Fruit fly (Drosophila melanogaster) whole organism, embryonic: ENCODE results near the gene CG10598.

Experiments used
- CG1024 ChIP-seq: fragments of 200-800 bp; sonication (Bioruptor generic); IDR thresholded peaks from 2 replicates; pipeline ENCODE4 v1.3.6; 2022; ENCODE audit warnings: missing biosample characterization, missing genetic modification characterization
- CG11695 ChIP-seq: fragments of 200-800 bp; sonication (Bioruptor generic); IDR thresholded peaks from 3 replicates; pipeline ENCODE4 v1.3.6; 2022; ENCODE audit warnings: missing biosample characterization, missing genetic modification characterization
- CG13775 ChIP-seq: fragments of 200-800 bp; sonication (Bioruptor generic); optimal IDR thresholded peaks from 3 replicates; lab custom pipeline; 2017; ENCODE audit warnings: missing biosample characterization, mild to moderate bottlenecking, missing genetic modification characterization
- CG14441 ChIP-seq: fragments of 200-800 bp; sonication (Bioruptor generic); IDR thresholded peaks from 2 replicates; pipeline ENCODE4 v1.3.6; 2022; ENCODE audit warnings: missing biosample characterization, missing genetic modification characterization
- CG16813 ChIP-seq: fragments of 200-800 bp; sonication (Bioruptor generic); IDR thresholded peaks from 3 replicates; pipeline ENCODE4 v1.3.6; 2022; ENCODE audit warnings: missing biosample characterization, missing genetic modification characterization; ENCODE audit not compliant: partially characterized antibody
- CG1792 ChIP-seq: fragments of 200-800 bp; sonication (Bioruptor generic); optimal IDR thresholded peaks from 2 replicates; lab custom pipeline; 2016; ENCODE audit warnings: missing biosample characterization, missing genetic modification characterization
- CG1832 ChIP-seq: fragments of 200-800 bp; sonication (Bioruptor generic); optimal IDR thresholded peaks from 2 replicates; lab custom pipeline; 2017; ENCODE audit warnings: missing biosample characterization, mild to moderate bottlenecking, missing genetic modification characterization, inconsistent platforms
- CG2202 ChIP-seq: fragments of 200-800 bp; sonication (Bioruptor generic); optimal IDR thresholded peaks from 2 replicates; lab custom pipeline; 2018; ENCODE audit warnings: missing biosample characterization, mild to moderate bottlenecking, missing genetic modification characterization
- CG2678 ChIP-seq: fragments of 200-800 bp; sonication (Bioruptor generic); optimal IDR thresholded peaks from 3 replicates; lab custom pipeline; 2019; ENCODE audit warnings: missing biosample characterization, mild to moderate bottlenecking, missing genetic modification characterization, moderate library complexity
- CG31441 ChIP-seq: fragments of 200-800 bp; sonication (Bioruptor generic); IDR thresholded peaks from 2 replicates; pipeline ENCODE4 v1.3.6; 2022; ENCODE audit warnings: missing biosample characterization, missing genetic modification characterization
- CG3163 ChIP-seq: fragments of 200-800 bp; sonication (Bioruptor generic); optimal IDR thresholded peaks from 3 replicates; lab custom pipeline; 2016; ENCODE audit warnings: missing biosample characterization, missing genetic modification characterization
- CG32772 ChIP-seq: fragments of 200-800 bp; sonication (Bioruptor generic); IDR thresholded peaks from 2 replicates; pipeline ENCODE4 v1.3.6; 2022; ENCODE audit warnings: missing biosample characterization, missing genetic modification characterization
- CG43689 ChIP-seq: fragments of 200-800 bp; sonication (Bioruptor generic); IDR thresholded peaks from 2 replicates; pipeline ENCODE4 v1.3.6; 2022; ENCODE audit warnings: missing biosample characterization, missing genetic modification characterization
- CG6254 ChIP-seq: fragments of 200-800 bp; sonication (Bioruptor generic); optimal IDR thresholded peaks from 3 replicates; lab custom pipeline; 2017; ENCODE audit warnings: mild to moderate bottlenecking, missing biosample characterization, missing genetic modification reagents, missing genetic modification characterization
- CG8765 ChIP-seq: fragments of 200-800 bp; sonication (Bioruptor generic); IDR thresholded peaks from 2 replicates; pipeline ENCODE4 v1.3.6; 2022; ENCODE audit warnings: missing biosample characterization, missing genetic modification characterization
- CkIIα-i1 ChIP-seq: fragments of 200-800 bp; sonication (Bioruptor generic); IDR thresholded peaks from 2 replicates; pipeline ENCODE4 v1.3.6; 2022; ENCODE audit warnings: missing biosample characterization, missing genetic modification characterization
- Dip2 ChIP-seq: fragments of 200-800 bp; sonication (Bioruptor generic); IDR thresholded peaks from 2 replicates; pipeline ENCODE4 v1.3.6; 2022; ENCODE audit warnings: missing biosample characterization, missing genetic modification characterization
- E2f2 ChIP-seq: fragments of 200-800 bp; sonication (Bioruptor generic); IDR thresholded peaks from 2 replicates; pipeline ENCODE4 v1.3.6; 2022; ENCODE audit warnings: missing biosample characterization, missing genetic modification characterization
- Ets97D ChIP-seq: fragments of 200-800 bp; sonication (Bioruptor generic); optimal IDR thresholded peaks from 3 replicates; lab custom pipeline; 2016; ENCODE audit warnings: missing biosample characterization, missing genetic modification characterization
- Hey ChIP-seq: fragments of 200-800 bp; sonication (Bioruptor generic); optimal IDR thresholded peaks from 3 replicates; lab custom pipeline; 2018; ENCODE audit warnings: missing biosample characterization, mild to moderate bottlenecking, missing genetic modification characterization
- HmgZ ChIP-seq: fragments of 200-800 bp; sonication (Bioruptor generic); optimal IDR thresholded peaks from 2 replicates; lab custom pipeline; 2018; ENCODE audit warnings: missing biosample characterization, mild to moderate bottlenecking, missing genetic modification characterization
- Lhr ChIP-seq: fragments of 200-800 bp; sonication (Bioruptor generic); optimal IDR thresholded peaks from 3 replicates; lab custom pipeline; 2017; ENCODE audit warnings: mild to moderate bottlenecking, missing biosample characterization, missing genetic modification reagents, missing genetic modification characterization
- Myb ChIP-seq: fragments of 200-800 bp; sonication (Bioruptor generic); optimal IDR thresholded peaks from 2 replicates; lab custom pipeline; 2016; ENCODE audit warnings: missing biosample characterization, missing genetic modification characterization
- Oli ChIP-seq: fragments of 200-800 bp; sonication (Bioruptor generic); optimal IDR thresholded peaks from 2 replicates; lab custom pipeline; 2018; ENCODE audit warnings: missing biosample characterization, mild to moderate bottlenecking, missing genetic modification characterization, moderate library complexity
- Pdp1 ChIP-seq, 2 experiments: fragments of 200-800 bp; sonication (Bioruptor generic); optimal IDR thresholded peaks; 3 replicates each; lab custom pipeline; 2016; ENCODE audit warnings: missing biosample characterization in 2 of 2, missing genetic modification characterization in 2 of 2, mild to moderate bottlenecking in 1 of 2, moderate library complexity in 1 of 2
- Usf ChIP-seq: fragments of 200-800 bp; sonication (Bioruptor generic); optimal IDR thresholded peaks from 2 replicates; lab custom pipeline; 2017; ENCODE audit warnings: missing genotype, missing biosample characterization, missing genetic modification characterization
- aop ChIP-seq: fragments of 200-800 bp; sonication (Bioruptor generic); IDR thresholded peaks from 2 replicates; pipeline ENCODE4 v1.3.6; 2022; ENCODE audit warnings: missing biosample characterization, missing genetic modification characterization
- dati ChIP-seq: fragments of 200-800 bp; sonication (Bioruptor generic); IDR thresholded peaks from 2 replicates; pipeline ENCODE4 v1.3.6; 2022; ENCODE audit warnings: missing biosample characterization, missing genetic modification characterization
- ewg ChIP-seq: fragments of 200-800 bp; sonication (Bioruptor generic); optimal IDR thresholded peaks from 3 replicates; lab custom pipeline; 2017; ENCODE audit warnings: mild to moderate bottlenecking, missing biosample characterization, missing genetic modification reagents, missing genetic modification characterization
- fd102C ChIP-seq: fragments of 200-800 bp; sonication (Bioruptor generic); optimal IDR thresholded peaks from 2 replicates; lab custom pipeline; 2018; ENCODE audit warnings: missing biosample characterization, mild to moderate bottlenecking, missing genetic modification characterization, moderate library complexity
- fru ChIP-seq: fragments of >200 bp; optimal IDR thresholded peaks from 2 replicates; lab custom pipeline; 2017
- gce ChIP-seq: fragments of 200-800 bp; sonication (Bioruptor generic); IDR thresholded peaks from 3 replicates; pipeline ENCODE4 v1.3.6; 2022; ENCODE audit warnings: missing biosample characterization, missing genetic modification characterization
- gfzf ChIP-seq: fragments of 200-800 bp; sonication (Bioruptor generic); optimal IDR thresholded peaks from 2 replicates; lab custom pipeline; 2016; ENCODE audit warnings: missing biosample characterization, mild to moderate bottlenecking, missing genetic modification characterization, moderate library complexity
- hb ChIP-seq: fragments of 200-800 bp; sonication (Bioruptor generic); IDR thresholded peaks from 3 replicates; pipeline ENCODE4 v1.3.6; 2022; ENCODE audit warnings: missing biosample characterization, missing genetic modification characterization; ENCODE audit not compliant: partially characterized antibody
- hbn ChIP-seq: fragments of 200-800 bp; sonication (Bioruptor generic); IDR thresholded peaks from 2 replicates; pipeline ENCODE4 v1.3.6; 2022; ENCODE audit warnings: missing biosample characterization, missing genetic modification characterization; ENCODE audit not compliant: partially characterized antibody
- insv ChIP-seq, 2 experiments: fragments of 200-800 bp; sonication (Bioruptor generic); optimal IDR thresholded peaks; 3 replicates each; lab custom pipeline; 2016 to 2018; ENCODE audit warnings: missing biosample characterization in 2 of 2, missing genetic modification characterization in 2 of 2
- nom ChIP-seq: fragments of 200-800 bp; sonication (Bioruptor generic); optimal IDR thresholded peaks from 2 replicates; lab custom pipeline; 2017; ENCODE audit warnings: missing biosample characterization, missing genetic modification characterization, mild to moderate bottlenecking, moderate library complexity, missing genetic modification reagents
- oc ChIP-seq: fragments of 200-800 bp; sonication (Bioruptor generic); optimal IDR thresholded peaks from 2 replicates; lab custom pipeline; 2018; ENCODE audit warnings: missing biosample characterization, mild to moderate bottlenecking, missing genetic modification characterization, moderate library complexity
- onecut ChIP-seq: fragments of 200-800 bp; sonication (Bioruptor generic); IDR thresholded peaks from 2 replicates; pipeline ENCODE4 v1.3.6; 2022; ENCODE audit warnings: missing biosample characterization, missing genetic modification characterization
- pan ChIP-seq, 4 experiments: fragments of >200 bp in 3 of 4; fragments of 200-800 bp in 1 of 4; sonication (Bioruptor generic) in 1 of 4; optimal IDR thresholded peaks in 3 of 4; IDR thresholded peaks in 1 of 4; 2 replicates each; pipeline versions ENCODE4 v1.3.6 to Lab custom; 2017 to 2022; ENCODE audit warnings: missing biosample characterization in 2 of 4, missing genetic modification characterization in 2 of 4, mixed read lengths in 1 of 4
- pb ChIP-seq: fragments of 200-800 bp; sonication (Bioruptor generic); optimal IDR thresholded peaks from 3 replicates; lab custom pipeline; 2016; ENCODE audit warnings: missing biosample characterization, missing genetic modification characterization
- phol ChIP-seq: fragments of 200-800 bp; sonication (Bioruptor generic); optimal IDR thresholded peaks from 3 replicates; lab custom pipeline; 2018; ENCODE audit warnings: missing biosample characterization, mild to moderate bottlenecking, missing genetic modification characterization, moderate library complexity
- pnt ChIP-seq: fragments of 200-800 bp; sonication (Bioruptor generic); optimal IDR thresholded peaks from 3 replicates; lab custom pipeline; 2016; ENCODE audit warnings: missing biosample characterization, missing genetic modification characterization
- scrt ChIP-seq: fragments of 200-800 bp; sonication (Bioruptor generic); optimal IDR thresholded peaks from 2 replicates; lab custom pipeline; 2018; ENCODE audit warnings: missing biosample characterization, mild to moderate bottlenecking, missing genetic modification characterization, moderate library complexity
- sna ChIP-seq: fragments of 200-800 bp; sonication (Bioruptor generic); IDR thresholded peaks from 2 replicates; pipeline ENCODE4 v1.3.6; 2022; ENCODE audit warnings: missing biosample characterization, missing genetic modification characterization; ENCODE audit not compliant: partially characterized antibody
- stwl ChIP-seq: fragments of 200-800 bp; sonication (Bioruptor generic); optimal IDR thresholded peaks from 3 replicates; lab custom pipeline; 2018; ENCODE audit warnings: missing biosample characterization, mild to moderate bottlenecking, missing genetic modification characterization, moderate library complexity
- tap ChIP-seq: fragments of 200-800 bp; optimal IDR thresholded peaks from 3 replicates; lab custom pipeline; 2019; ENCODE audit warnings: missing biosample characterization, mild to moderate bottlenecking, missing genetic modification characterization, moderate library complexity
- tio ChIP-seq: fragments of 200-800 bp; sonication (Bioruptor generic); optimal IDR thresholded peaks from 2 replicates; lab custom pipeline; 2017; ENCODE audit warnings: missing biosample characterization, missing genetic modification characterization, inconsistent platforms
- yki ChIP-seq: fragments of >200 bp; optimal IDR thresholded peaks from 3 replicates; lab custom pipeline; 2018
- z ChIP-seq: fragments of 200-800 bp; sonication (Bioruptor generic); IDR thresholded peaks from 3 replicates; pipeline ENCODE4 v1.3.6; 2022; ENCODE audit warnings: missing biosample characterization, missing genetic modification characterization

Gene CG10598

DNA sequence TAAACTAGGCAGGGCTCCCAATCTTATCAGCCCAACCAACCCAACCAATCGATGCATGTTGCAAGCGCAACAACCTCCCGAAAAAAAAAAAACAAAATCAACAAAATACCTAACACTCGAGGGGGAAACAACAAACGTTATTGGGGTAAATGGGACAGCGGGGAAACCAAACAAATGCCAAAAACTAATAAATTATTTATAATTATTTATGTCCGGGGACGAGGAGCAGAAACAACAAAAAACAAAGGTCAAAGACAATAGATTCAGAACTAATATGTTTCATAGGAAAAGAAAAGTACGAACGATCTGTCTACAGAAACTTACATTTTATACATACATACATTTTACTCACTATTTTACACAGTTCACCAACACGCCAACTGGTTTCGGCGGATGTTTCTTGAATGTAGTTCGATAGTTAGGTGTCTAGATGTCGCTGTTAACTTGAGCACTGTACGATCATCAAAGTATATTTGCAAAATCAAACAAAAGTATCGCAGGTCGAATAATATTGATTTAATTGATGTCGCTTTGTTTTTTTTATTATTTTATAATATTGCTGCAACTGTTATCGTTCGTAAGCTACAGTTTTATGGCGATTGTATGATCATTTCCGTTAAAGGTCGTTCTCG is 51.0 kb downstream of the CG10598 start (continued):
- no peak for TF ChIP-seq ewg (GFP tag; lab: Kevin White, UChicago)
- TF ChIP-seq Oli = no peak
- peak; percentile 8 for TF ChIP-seq gfzf
- TF ChIP-seq oc (tag; lab: Kevin White, UChicago) = no peak
- TF ChIP-seq sna = no peak
- TF ChIP-seq phol (tag; lab: Kevin White, UChicago) = no peak
- no peak for TF ChIP-seq CkIIα-i1 (GFP tag; lab: Robert Waterston, UW)
- no peak for TF ChIP-seq pan (optimal IDR thresholded peaks at IDR 0.05; lab: Kevin White, UChicago)
- TF ChIP-seq pan (GFP tag; optimal IDR thresholded peaks at IDR 0.05 in 1 of 2, IDR thresholded peaks at IDR 0.05 in 1 of 2) = peak in 1 of 2 experiments; percentile 32
- no peak for TF ChIP-seq CG2202
- TF ChIP-seq fd102C = no peak
- no peak for TF ChIP-seq CG43689 (GFP tag; lab: Robert Waterston, UW)
- no peak for TF ChIP-seq scrt (GFP tag; lab: Kevin White, UChicago)
- TF ChIP-seq dati (GFP tag; lab: Robert Waterston, UW) = no peak
- no peak for TF ChIP-seq hbn (GFP tag; lab: Robert Waterston, UW)
- TF ChIP-seq aop (GFP tag; lab: Robert Waterston, UW) = no peak
- no peak for TF ChIP-seq CG2678 (tag; lab: Kevin White, UChicago)
- TF ChIP-seq Pdp1 (GFP tag; optimal IDR thresholded peaks at IDR 0.05; lab: Kevin White, UChicago) = peak; percentile 31 to 32
- TF ChIP-seq onecut (GFP tag; lab: Robert Waterston, UW) = 0 out of 2 replicates have a peak, but pooled peaks have one; percentile 11
- TF ChIP-seq pb (GFP tag; lab: Kevin White, UChicago) = no peak
- TF ChIP-seq CG31441 (GFP tag; lab: Robert Waterston, UW) = 0 out of 2 replicates have a peak, but pooled peaks have one; percentile 14
- TF ChIP-seq CG1792 (GFP tag; lab: Kevin White, UChicago) = no peak
- TF ChIP-seq CG13775 = no peak
- TF ChIP-seq Lhr (GFP tag; lab: Kevin White, UChicago) = peak; percentile 66
- no peak for TF ChIP-seq Hey (tag; lab: Kevin White, UChicago)
- no peak for TF ChIP-seq nom (GFP tag; lab: Kevin White, UChicago)
- TF ChIP-seq stwl (tag; lab: Kevin White, UChicago) = peak; percentile 28
- TF ChIP-seq CG6254 (GFP tag; lab: Kevin White, UChicago) = no peak
- no peak for TF ChIP-seq gce
- TF ChIP-seq CG3163 = no peak
- TF ChIP-seq tio (GFP tag; lab: Kevin White, UChicago) = no peak
- TF ChIP-seq insv (GFP tag; optimal IDR thresholded peaks at IDR 0.05; lab: Kevin White, UChicago) = peak in 1 of 2 experiments; percentile 27
- TF ChIP-seq CG32772 (GFP tag; lab: Robert Waterston, UW) = peak; percentile 30; the same call in 1 of the 2 replicates
- TF ChIP-seq CG14441 = peak; percentile 44
- TF ChIP-seq tap (tag; lab: Kevin White, UChicago) = no peak
- no peak for TF ChIP-seq Usf
- TF ChIP-seq CG1832 (GFP tag; lab: Kevin White, UChicago) = no peak
- peak; percentile 1 for TF ChIP-seq Ets97D (GFP tag; lab: Kevin White, UChicago)
- TF ChIP-seq CG8765 (GFP tag; lab: Robert Waterston, UW) = no peak
- TF ChIP-seq CG16813 (GFP tag; lab: Robert Waterston, UW) = peak; percentile 51; the same call in 1 of the 3 replicates
- TF ChIP-seq Dip2 (GFP tag; lab: Robert Waterston, UW) = peak; percentile 53; the same call in 1 of the 2 replicates
- TF ChIP-seq yki (lab: Kevin White, UChicago) = no peak
- TF ChIP-seq pnt (GFP tag; lab: Kevin White, UChicago) = peak; percentile 20
- TF ChIP-seq CG11695 (GFP tag; lab: Robert Waterston, UW) = no peak
- TF ChIP-seq hb (GFP tag; lab: Robert Waterston, UW) = no peak
- peak; percentile 52 for TF ChIP-seq HmgZ (tag; lab: Kevin White, UChicago)
- TF ChIP-seq fru (lab: Kevin White, UChicago) = no peak
- no peak for TF ChIP-seq E2f2
- peak; percentile 22 for TF ChIP-seq Myb
- TF ChIP-seq CG1024 (GFP tag; lab: Robert Waterston, UW) = no peak
- no peak for TF ChIP-seq z
